Worm (Caenorhabditis elegans): ENCODE measurements around the gene F44A6.4.

F44A6.4 gene

ce11 chrX:10215429-10215828 is at the start of gene F44A6.4:
Gene F44A6.4, minus strand, starts transcription at chrX:10215495.
- TF ChIP-seq fos-1 (tag; optimal IDR thresholded peaks at IDR 0.05), result no peak
- TF ChIP-seq unc-62 (GFP tag; optimal IDR thresholded peaks at IDR 0.05), result no peak
- no peak for TF ChIP-seq unc-98 (GFP tag; IDR thresholded peaks at IDR 0.05)
- no peak for TF ChIP-seq nhr-28 (tag; optimal IDR thresholded peaks at IDR 0.05)
- TF ChIP-seq blmp-1 (tag; optimal IDR thresholded peaks at IDR 0.05), result peak; percentile 81
- no peak for TF ChIP-seq vab-15 (tag; optimal IDR thresholded peaks at IDR 0.05)
- TF ChIP-seq F16B12.6 (tag; optimal IDR thresholded peaks at IDR 0.05), result no peak
- TF ChIP-seq tbx-2 (tag; optimal IDR thresholded peaks at IDR 0.05), result no peak
- TF ChIP-seq lin-13 (GFP tag; optimal IDR thresholded peaks at IDR 0.05), result no peak
- no peak for TF ChIP-seq grh-1 (GFP tag; IDR thresholded peaks at IDR 0.05)
- no peak for TF ChIP-seq efl-1 (optimal IDR thresholded peaks at IDR 0.05)
- TF ChIP-seq efl-1 (GFP tag; optimal IDR thresholded peaks at IDR 0.05 in 1 of 2), result peak in 1 of 2 experiments; percentile 45
- TF ChIP-seq xbp-1 (tag; optimal IDR thresholded peaks at IDR 0.05), result no peak
- no peak for TF ChIP-seq nhr-90 (tag; optimal IDR thresholded peaks at IDR 0.05; ENCODE audit: poor library complexity)
- TF ChIP-seq sptf-1 (tag; optimal IDR thresholded peaks at IDR 0.05), result no peak

ce11 chrX:10262299-10262698 is 47.0 kb upstream of the F44A6.4 start:
- TF ChIP-seq sup-37 (GFP tag; optimal IDR thresholded peaks at IDR 0.05) (no peak), efl-1 (optimal IDR thresholded peaks at IDR 0.05) (no peak), efl-1 (GFP tag; optimal IDR thresholded peaks at IDR 0.05 in 1 of 2) (peak in 1 of 2 experiments; percentile 52)

- TF ChIP-seq lsy-2 (tag; optimal IDR thresholded peaks at IDR 0.05), result no peak
- no peak for TF ChIP-seq snu-23 (GFP tag; optimal IDR thresholded peaks at IDR 0.05)
- no peak for TF ChIP-seq C16A3.4 (tag; optimal IDR thresholded peaks at IDR 0.05)
Observed at ce11 chrX:10260035-10260434, 44.7 kb upstream of the F44A6.4 start, which contains the start of gene C32A9.1. Gene C32A9.1, minus strand, starts transcription at chrX:10260135.

- peak in 1 of 2 experiments; percentile 8 for TF ChIP-seq lsy-2 (tag; optimal IDR thresholded peaks at IDR 0.05)
- TF ChIP-seq ztf-11 (tag; optimal IDR thresholded peaks at IDR 0.05), result no peak
- 0 out of 2 replicates have a peak, but pooled peaks have one; percentile 27 for TF ChIP-seq nhr-19 (GFP tag; conservative IDR thresholded peaks at IDR 0.05)
- TF ChIP-seq unc-130 (tag; optimal IDR thresholded peaks at IDR 0.05), result peak; percentile 30
- peak; percentile 46 for TF ChIP-seq rnt-1 (tag; optimal IDR thresholded peaks at IDR 0.05)
- peak; percentile 6 for TF ChIP-seq snu-23 (GFP tag; optimal IDR thresholded peaks at IDR 0.05)
- TF ChIP-seq nhr-20 (tag; optimal IDR thresholded peaks at IDR 0.05), result peak; percentile 9
- peak; percentile 61 for TF ChIP-seq nhr-71 (tag; optimal IDR thresholded peaks at IDR 0.05)
- TF ChIP-seq fos-1 (tag; optimal IDR thresholded peaks at IDR 0.05), result no peak
Observed at ce11 chrX:10254068-10254467, 38.8 kb upstream of the F44A6.4 start.

- TF ChIP-seq rnt-1 (tag; optimal IDR thresholded peaks at IDR 0.05) (peak; percentile 7), sox-4 (tag; optimal IDR thresholded peaks at IDR 0.05) (no peak), nhr-90 (tag; optimal IDR thresholded peaks at IDR 0.05; ENCODE audit: poor library complexity) (no peak), mep-1 (tag; optimal IDR thresholded peaks at IDR 0.05) (no peak), dpl-1 (GFP tag; optimal IDR thresholded peaks at IDR 0.05) (no peak), nhr-11 (tag; optimal IDR thresholded peaks at IDR 0.05) (no peak), ceh-90 (tag; optimal IDR thresholded peaks at IDR 0.05) (no peak), isw-1 (GFP tag; IDR thresholded peaks at IDR 0.05) (no peak), lin-14 (GFP tag; optimal IDR thresholded peaks at IDR 0.05) (peak; percentile 8), sptf-1 (tag; optimal IDR thresholded peaks at IDR 0.05) (no peak)
Observed at ce11 chrX:10252781-10253180, 37.5 kb upstream of the F44A6.4 start, which contains the start of gene C14H10.2. Gene C14H10.2, minus strand, starts transcription at chrX:10252881.

- TF ChIP-seq lir-3 (tag; optimal IDR thresholded peaks at IDR 0.05; ENCODE audit: poor library complexity) (no peak), blmp-1 (tag; optimal IDR thresholded peaks at IDR 0.05) (peak; percentile 54), mef-2 (tag; optimal IDR thresholded peaks at IDR 0.05) (no peak)
Observed at ce11 chrX:10249685-10250084, 34.4 kb upstream of the F44A6.4 start.
